Fruit fly (Drosophila melanogaster) whole organism, embryonic: Measurements from ENCODE around the gene CG32829.

Experiments
- Asciz ChIP-seq: fragments of 200-800 bp; sonication (Bioruptor generic); optimal IDR thresholded peaks from 2 replicates; lab custom pipeline; 2017; ENCODE audit warnings: missing biosample characterization, mild to moderate bottlenecking, missing genetic modification characterization, missing genetic modification reagents
- Atf6 ChIP-seq: fragments of 200-800 bp; sonication (Bioruptor generic); IDR thresholded peaks from 2 replicates; pipeline ENCODE4 v1.3.6; 2022; ENCODE audit warnings: missing biosample characterization, missing genetic modification characterization
- BEAF-32 ChIP-seq: fragments of 200-800 bp; sonication (Bioruptor generic); optimal IDR thresholded peaks from 3 replicates; lab custom pipeline; 2017; ENCODE audit warnings: missing biosample characterization, missing genetic modification characterization, mild to moderate bottlenecking, moderate library complexity, missing genetic modification reagents
- BtbVII ChIP-seq: fragments of 200-800 bp; sonication (Bioruptor generic); optimal IDR thresholded peaks from 3 replicates; lab custom pipeline; 2017; ENCODE audit warnings: missing biosample characterization, mild to moderate bottlenecking, missing genetic modification characterization
- CG10366 ChIP-seq: fragments of 200-800 bp; sonication (Bioruptor generic); IDR thresholded peaks from 2 replicates; pipeline ENCODE4 v1.3.6; 2022; ENCODE audit warnings: missing biosample characterization, missing genetic modification characterization
- CG10543 ChIP-seq: fragments of 200-800 bp; sonication (Bioruptor generic); optimal IDR thresholded peaks from 3 replicates; lab custom pipeline; 2017; ENCODE audit warnings: missing biosample characterization, mild to moderate bottlenecking, missing genetic modification characterization, moderate library complexity
- CG10979 ChIP-seq: fragments of 200-800 bp; sonication (Bioruptor generic); optimal IDR thresholded peaks from 2 replicates; lab custom pipeline; 2018; ENCODE audit warnings: missing biosample characterization, mild to moderate bottlenecking, missing genetic modification characterization, moderate library complexity
- CG12659 ChIP-seq: fragments of 200-800 bp; sonication (Bioruptor generic); optimal IDR thresholded peaks from 3 replicates; lab custom pipeline; 2017; ENCODE audit warnings: mild to moderate bottlenecking, missing biosample characterization, missing genetic modification reagents, missing genetic modification characterization
- CG12769 ChIP-seq: fragments of 200-800 bp; sonication (Bioruptor generic); optimal IDR thresholded peaks from 2 replicates; lab custom pipeline; 2019; ENCODE audit warnings: missing biosample characterization, mild to moderate bottlenecking, missing genetic modification characterization, moderate library complexity
- CG12942 ChIP-seq: fragments of 200-800 bp; sonication (Bioruptor generic); optimal IDR thresholded peaks from 3 replicates; lab custom pipeline; 2016; ENCODE audit warnings: missing biosample characterization, missing genetic modification characterization
- CG13775 ChIP-seq: fragments of 200-800 bp; sonication (Bioruptor generic); optimal IDR thresholded peaks from 3 replicates; lab custom pipeline; 2017; ENCODE audit warnings: missing biosample characterization, mild to moderate bottlenecking, missing genetic modification characterization
- CG15269 ChIP-seq: fragments of 200-800 bp; sonication (Bioruptor generic); optimal IDR thresholded peaks from 2 replicates; lab custom pipeline; 2018; ENCODE audit warnings: missing biosample characterization, mild to moderate bottlenecking, missing genetic modification characterization, moderate library complexity
- CG15601 ChIP-seq: fragments of 200-800 bp; sonication (Bioruptor generic); optimal IDR thresholded peaks from 3 replicates; lab custom pipeline; 2019; ENCODE audit warnings: missing biosample characterization, mild to moderate bottlenecking, missing genetic modification characterization, moderate library complexity
- CG1602 ChIP-seq: fragments of 200-800 bp; sonication (Bioruptor generic); optimal IDR thresholded peaks from 3 replicates; lab custom pipeline; 2016; ENCODE audit warnings: missing biosample characterization, missing genetic modification characterization
- CG17328 ChIP-seq: fragments of 200-800 bp; sonication (Bioruptor generic); IDR thresholded peaks from 2 replicates; pipeline ENCODE4 v1.3.6; 2022; ENCODE audit warnings: missing biosample characterization, missing genetic modification characterization
- CG17359 ChIP-seq: fragments of 200-800 bp; sonication (Bioruptor generic); optimal IDR thresholded peaks from 3 replicates; lab custom pipeline; 2018; ENCODE audit warnings: missing biosample characterization, mild to moderate bottlenecking, missing genetic modification characterization, moderate library complexity
- CG18764 ChIP-seq: fragments of 200-800 bp; sonication (Bioruptor generic); optimal IDR thresholded peaks from 3 replicates; lab custom pipeline; 2016; ENCODE audit warnings: missing biosample characterization, missing genetic modification characterization
- CG32772 ChIP-seq: fragments of 200-800 bp; sonication (Bioruptor generic); IDR thresholded peaks from 2 replicates; pipeline ENCODE4 v1.3.6; 2022; ENCODE audit warnings: missing biosample characterization, missing genetic modification characterization
- CG3847 ChIP-seq: fragments of 200-800 bp; sonication (Bioruptor generic); IDR thresholded peaks from 2 replicates; pipeline ENCODE4 v1.3.6; 2022; ENCODE audit warnings: missing biosample characterization, missing genetic modification characterization
- CG4617 ChIP-seq: fragments of 200-800 bp; sonication (Bioruptor generic); optimal IDR thresholded peaks from 3 replicates; lab custom pipeline; 2016; ENCODE audit warnings: missing biosample characterization, missing genetic modification characterization, borderline replicate concordance
- CG4820 ChIP-seq: fragments of 200-800 bp; sonication (Bioruptor generic); optimal IDR thresholded peaks from 3 replicates; lab custom pipeline; 2016; ENCODE audit warnings: missing biosample characterization, missing genetic modification characterization
- CG5180 ChIP-seq: fragments of 200-800 bp; sonication (Bioruptor generic); optimal IDR thresholded peaks from 3 replicates; lab custom pipeline; 2017; ENCODE audit warnings: missing biosample characterization, missing genetic modification characterization, mild to moderate bottlenecking, moderate library complexity, missing genetic modification reagents
- CG6765 ChIP-seq: fragments of 200-800 bp; sonication (Bioruptor generic); optimal IDR thresholded peaks from 3 replicates; lab custom pipeline; 2017; ENCODE audit warnings: missing biosample characterization, mild to moderate bottlenecking, missing genetic modification characterization
- CG7372 ChIP-seq: fragments of 200-800 bp; sonication (Bioruptor generic); IDR thresholded peaks from 2 replicates; pipeline ENCODE4 v1.3.6; 2022; ENCODE audit warnings: missing biosample characterization, missing genetic modification characterization
- CG8290 ChIP-seq, 3 experiments: fragments of 200-800 bp; sonication (Bioruptor generic); optimal IDR thresholded peaks; 2 replicates each; lab custom pipeline; 2016 to 2019; ENCODE audit warnings: missing biosample characterization in 3 of 3, missing genetic modification characterization in 3 of 3, mild to moderate bottlenecking in 2 of 3, moderate library complexity in 1 of 3
- Chrac-16 ChIP-seq: fragments of 200-800 bp; sonication (Bioruptor generic); optimal IDR thresholded peaks from 3 replicates; lab custom pipeline; 2016; ENCODE audit warnings: missing biosample characterization, missing genetic modification characterization
- Drgx ChIP-seq: fragments of 200-800 bp; sonication (Bioruptor generic); IDR thresholded peaks from 2 replicates; pipeline ENCODE4 v1.3.6; 2022; ENCODE audit warnings: missing biosample characterization, missing genetic modification characterization
- Lhr ChIP-seq: fragments of 200-800 bp; sonication (Bioruptor generic); optimal IDR thresholded peaks from 3 replicates; lab custom pipeline; 2017; ENCODE audit warnings: mild to moderate bottlenecking, missing biosample characterization, missing genetic modification reagents, missing genetic modification characterization
- Med ChIP-seq: fragments of 200-800 bp; sonication (Bioruptor generic); peaks from one replicate; lab custom pipeline; 2016; ENCODE audit warnings: missing biosample characterization, missing genetic modification characterization, mild to moderate bottlenecking, inconsistent platforms, moderate library complexity
- Meics ChIP-seq: fragments of 200-800 bp; sonication (Bioruptor generic); optimal IDR thresholded peaks from 2 replicates; lab custom pipeline; 2017; ENCODE audit warnings: missing biosample characterization, mild to moderate bottlenecking, missing genetic modification characterization
- Rfx ChIP-seq: fragments of 200-800 bp; sonication (Bioruptor generic); IDR thresholded peaks from 2 replicates; pipeline ENCODE4 v1.3.6; 2022; ENCODE audit warnings: missing biosample characterization, missing genetic modification characterization
- Six4 ChIP-seq: fragments of 200-800 bp; sonication (Bioruptor generic); optimal IDR thresholded peaks from 2 replicates; lab custom pipeline; 2016; ENCODE audit warnings: missing biosample characterization, missing genetic modification characterization
- al ChIP-seq: fragments of 200-800 bp; sonication (Bioruptor generic); IDR thresholded peaks from 2 replicates; pipeline ENCODE4 v1.3.6; 2022; ENCODE audit warnings: missing biosample characterization, missing genetic modification characterization
- cato ChIP-seq: fragments of 200-800 bp; sonication (Bioruptor generic); optimal IDR thresholded peaks from 2 replicates; lab custom pipeline; 2016; ENCODE audit warnings: missing biosample characterization, missing genetic modification characterization, borderline replicate concordance
- chif ChIP-seq, 2 experiments: fragments of 200-800 bp; sonication (Bioruptor generic); optimal IDR thresholded peaks; 3 replicates each; lab custom pipeline; 2016; ENCODE audit warnings: missing biosample characterization in 2 of 2, missing genetic modification characterization in 2 of 2
- dysf ChIP-seq: fragments of 200-800 bp; sonication (Bioruptor generic); IDR thresholded peaks from 3 replicates; pipeline ENCODE4 v1.3.6; 2022; ENCODE audit warnings: missing biosample characterization, missing genetic modification characterization
- gfzf ChIP-seq: fragments of 200-800 bp; sonication (Bioruptor generic); optimal IDR thresholded peaks from 2 replicates; lab custom pipeline; 2016; ENCODE audit warnings: missing biosample characterization, mild to moderate bottlenecking, missing genetic modification characterization, moderate library complexity
- gsb-n ChIP-seq: fragments of 200-800 bp; sonication (Bioruptor generic); optimal IDR thresholded peaks from 3 replicates; lab custom pipeline; 2018; ENCODE audit warnings: missing biosample characterization, mild to moderate bottlenecking, missing genetic modification characterization
- insv ChIP-seq, 2 experiments: fragments of 200-800 bp; sonication (Bioruptor generic); optimal IDR thresholded peaks; 3 replicates each; lab custom pipeline; 2016 to 2018; ENCODE audit warnings: missing biosample characterization in 2 of 2, missing genetic modification characterization in 2 of 2
- kah ChIP-seq: fragments of 200-800 bp; sonication (Bioruptor generic); optimal IDR thresholded peaks from 2 replicates; lab custom pipeline; 2018; ENCODE audit warnings: missing biosample characterization, mild to moderate bottlenecking, missing genetic modification characterization
- lbe ChIP-seq: fragments of 200-800 bp; sonication (Bioruptor generic); optimal IDR thresholded peaks from 2 replicates; lab custom pipeline; 2016; ENCODE audit warnings: missing biosample characterization, mild to moderate bottlenecking, missing genetic modification characterization
- prd ChIP-seq, 3 experiments: fragments of >200 bp in 2 of 3; fragments of 200-800 bp in 1 of 3; sonication (Bioruptor generic) in 1 of 3; optimal IDR thresholded peaks in 2 of 3; IDR thresholded peaks in 1 of 3; 2 replicates in 2 of 3; 3 replicates in 1 of 3; pipeline versions ENCODE4 v1.3.6 to Lab custom; 2017 to 2022; ENCODE audit warnings: missing biosample characterization in 1 of 3, missing genetic modification characterization in 1 of 3
- pzg ChIP-seq: fragments of 200-800 bp; sonication (Bioruptor generic); optimal IDR thresholded peaks from 3 replicates; lab custom pipeline; 2018; ENCODE audit warnings: missing biosample characterization, mild to moderate bottlenecking, missing genetic modification characterization, moderate library complexity
- run ChIP-seq: fragments of 200-800 bp; sonication (Bioruptor generic); optimal IDR thresholded peaks from 3 replicates; lab custom pipeline; 2018; ENCODE audit warnings: missing biosample characterization, mild to moderate bottlenecking, missing genetic modification characterization
- schlank ChIP-seq: fragments of 200-800 bp; sonication (Bioruptor generic); optimal IDR thresholded peaks from 2 replicates; lab custom pipeline; 2018; ENCODE audit warnings: missing biosample characterization, mild to moderate bottlenecking, missing genetic modification characterization
- slbo ChIP-seq: fragments of 200-800 bp; sonication (Bioruptor generic); IDR thresholded peaks from 2 replicates; pipeline ENCODE4 v1.3.6; 2022; ENCODE audit warnings: missing biosample characterization, missing genetic modification characterization
- sug ChIP-seq: fragments of 200-800 bp; optimal IDR thresholded peaks from 2 replicates; lab custom pipeline; 2019; ENCODE audit warnings: missing biosample characterization, mild to moderate bottlenecking, missing genetic modification characterization, moderate library complexity
- vvl ChIP-seq: fragments of 200-800 bp; sonication (Bioruptor generic); IDR thresholded peaks from 2 replicates; pipeline ENCODE4 v1.3.6; 2022; ENCODE audit warnings: missing biosample characterization, missing genetic modification characterization
- zfh2 ChIP-seq: fragments of 200-800 bp; sonication (Bioruptor generic); optimal IDR thresholded peaks from 2 replicates; lab custom pipeline; 2016; ENCODE audit warnings: missing biosample characterization, missing genetic modification characterization

CG32829 gene

DNA sequence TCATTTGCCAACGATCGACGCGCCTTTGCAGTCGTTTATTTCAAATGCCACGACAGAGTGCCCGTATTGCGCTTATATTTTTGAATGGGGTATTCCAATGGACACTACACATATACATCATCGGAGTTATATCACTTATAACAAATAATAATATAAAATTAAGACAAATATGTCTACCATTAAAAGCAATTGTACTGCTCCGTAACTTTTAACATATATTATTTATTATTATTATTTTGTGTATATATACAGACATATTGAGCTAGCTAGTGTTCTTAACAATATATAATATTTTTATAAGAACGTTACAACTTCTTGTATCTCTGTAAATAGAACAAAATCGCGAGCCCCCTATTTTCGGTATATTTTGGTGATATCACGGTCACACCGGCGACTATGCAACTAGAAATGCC, 47.8 kb upstream of the CG32829 start, which contains the start of the genes sip2 and Coprox (continued):
- TF ChIP-seq vvl (GFP tag; lab: Robert Waterston, UW) (no peak; the same call in 1 of the 2 replicates), gfzf (GFP tag; lab: Kevin White, UChicago) (peak; percentile 49), Chrac-16 (peak; percentile 50), Rfx (peak; percentile 62), Meics (peak; percentile 79), Asciz (GFP tag; lab: Kevin White, UChicago) (no peak), CG8290 (GFP tag; optimal IDR thresholded peaks at IDR 0.05; lab: Kevin White, UChicago) (peak; percentile 42), CG8290 (tag; optimal IDR thresholded peaks at IDR 0.05; lab: Kevin White, UChicago) (no peak), run (tag; lab: Kevin White, UChicago) (peak; percentile 7), CG15601 (peak; percentile 78), CG10366 (GFP tag; lab: Robert Waterston, UW) (peak; percentile 39; the same call in 1 of the 2 replicates), CG17328 (GFP tag; lab: Robert Waterston, UW) (0 out of 2 replicates have a peak, but pooled peaks have one; percentile 24), dysf (peak; percentile 65), CG10543 (GFP tag; lab: Kevin White, UChicago) (peak; percentile 68), CG15269 (tag; lab: Kevin White, UChicago) (no peak), kah (GFP tag; lab: Kevin White, UChicago) (peak; percentile 14), slbo (GFP tag; lab: Robert Waterston, UW) (peak; percentile 64), CG7372 (GFP tag; lab: Robert Waterston, UW) (0 out of 2 replicates have a peak, but pooled peaks have one; percentile 23), Med (peak; percentile 49), CG12769 (tag; lab: Kevin White, UChicago) (no peak), CG13775 (GFP tag; lab: Kevin White, UChicago) (peak; percentile 68), Lhr (GFP tag; lab: Kevin White, UChicago) (peak; percentile 33), CG32772 (peak; percentile 55), BtbVII (GFP tag; lab: Kevin White, UChicago) (peak; percentile 23), schlank (tag; lab: Kevin White, UChicago) (no peak), al (peak; percentile 36; the same call in 1 of the 2 replicates), CG6765 (GFP tag; lab: Kevin White, UChicago) (no peak), CG12942 (GFP tag; lab: Kevin White, UChicago) (peak; percentile 50), CG4617 (GFP tag; lab: Kevin White, UChicago) (peak; percentile 21), CG3847 (no peak), Six4 (GFP tag; lab: Kevin White, UChicago) (peak; percentile 33), sug (peak; percentile 78), pzg (GFP tag; lab: Kevin White, UChicago) (peak; percentile 39), CG18764 (GFP tag; lab: Kevin White, UChicago) (peak; percentile 19), zfh2 (GFP tag; lab: Kevin White, UChicago) (no peak), CG12659 (GFP tag; lab: Kevin White, UChicago) (peak; percentile 75), prd (optimal IDR thresholded peaks at IDR 0.05; lab: Kevin White, UChicago) (no peak), prd (GFP tag; IDR thresholded peaks at IDR 0.05; lab: Robert Waterston, UW) (peak; percentile 62), CG10979 (tag; lab: Kevin White, UChicago) (peak; percentile 62), cato (peak; percentile 2), insv (GFP tag; optimal IDR thresholded peaks at IDR 0.05; lab: Kevin White, UChicago) (peak in 1 of 2 experiments; percentile 27), CG5180 (GFP tag; lab: Kevin White, UChicago) (no peak), CG4820 (GFP tag; lab: Kevin White, UChicago) (peak; percentile 27), chif (GFP tag; optimal IDR thresholded peaks at IDR 0.05; lab: Kevin White, UChicago) (no peak), Drgx (GFP tag; lab: Robert Waterston, UW) (peak; percentile 38; the same call in 1 of the 2 replicates), gsb-n (tag; lab: Kevin White, UChicago) (no peak), BEAF-32 (GFP tag; lab: Kevin White, UChicago) (peak; percentile 35), Atf6 (GFP tag; lab: Robert Waterston, UW) (peak; percentile 52; the same call in 1 of the 2 replicates), lbe (GFP tag; lab: Kevin White, UChicago) (peak; percentile 15), CG1602 (GFP tag; lab: Kevin White, UChicago) (peak; percentile 52), CG17359 (tag; lab: Kevin White, UChicago) (peak; percentile 68)
